Fruit fly (Drosophila melanogaster): ENCODE data around the gene CG9095.

Gene CG9095

dm6 chrX:15162941-15163340 is at the start of gene CG9095 (continued):
- no peak for TF ChIP-seq CG11093 (GFP tag; IDR thresholded peaks at IDR 0.05)
- no peak for TF ChIP-seq tio (GFP tag; optimal IDR thresholded peaks at IDR 0.05)
- TF ChIP-seq hkb (optimal IDR thresholded peaks at IDR 0.05) = no peak
- TF ChIP-seq hkb (GFP tag; IDR thresholded peaks at IDR 0.05) = no peak
- TF ChIP-seq tx (GFP tag; optimal IDR thresholded peaks at IDR 0.05) = no peak
- no peak for TF ChIP-seq da (GFP tag; optimal IDR thresholded peaks at IDR 0.05)
- TF ChIP-seq tin (GFP tag; optimal IDR thresholded peaks at IDR 0.05) = no peak
- TF ChIP-seq Usf (GFP tag; optimal IDR thresholded peaks at IDR 0.05) = no peak
- TF ChIP-seq CG31365 (tag; optimal IDR thresholded peaks at IDR 0.05) = no peak
- no peak for TF ChIP-seq Dp (GFP tag; optimal IDR thresholded peaks at IDR 0.05)

- TF ChIP-seq Hmr (GFP tag; optimal IDR thresholded peaks at IDR 0.05) = no peak
- TF ChIP-seq ewg (GFP tag; optimal IDR thresholded peaks at IDR 0.05) = no peak
- no peak for TF ChIP-seq CG18619 (GFP tag; optimal IDR thresholded peaks at IDR 0.05)
- no peak for TF ChIP-seq aop (GFP tag; IDR thresholded peaks at IDR 0.05)
- TF ChIP-seq CG11398 (GFP tag; optimal IDR thresholded peaks at IDR 0.05) = no peak
- TF ChIP-seq row (GFP tag; IDR thresholded peaks at IDR 0.05) = no peak
- TF ChIP-seq Oaz (GFP tag; IDR thresholded peaks at IDR 0.05) = no peak
- no peak for TF ChIP-seq nerfin-1 (tag; optimal IDR thresholded peaks at IDR 0.05)
- TF ChIP-seq CG16815 (GFP tag; optimal IDR thresholded peaks at IDR 0.05) = no peak
These were observed 47.1 kb upstream of the CG9095 start, which contains the start of gene CG5662 for dm6 chrX:15210086-15210485. Gene CG5662 (plus strand): TSS chrX:15210386.

- TF ChIP-seq Abd-B (GFP tag; optimal IDR thresholded peaks at IDR 0.05) = no peak
- TF ChIP-seq Bgb (GFP tag; IDR thresholded peaks at IDR 0.05; ENCODE audit: partially characterized antibody) = no peak
- TF ChIP-seq GATAe (GFP tag; conservative IDR thresholded peaks at IDR 0.05) = no peak
- no peak for TF ChIP-seq CG4328 (GFP tag; optimal IDR thresholded peaks at IDR 0.05)
- no peak for TF ChIP-seq Trl (optimal IDR thresholded peaks at IDR 0.05)
- TF ChIP-seq Trl (GFP tag; optimal IDR thresholded peaks at IDR 0.05) = no peak
- no peak for TF ChIP-seq schlank (tag; optimal IDR thresholded peaks at IDR 0.05)
- TF ChIP-seq E2f2 (GFP tag; IDR thresholded peaks at IDR 0.05) = no peak
- no peak for TF ChIP-seq Lpt (GFP tag; optimal IDR thresholded peaks at IDR 0.05)
- no peak for TF ChIP-seq Hey (tag; optimal IDR thresholded peaks at IDR 0.05)
- no peak for TF ChIP-seq gcm2 (GFP tag; optimal IDR thresholded peaks at IDR 0.05)
These were observed 43.5 kb upstream of the CG9095 start, which contains the start of gene CG32588 for dm6 chrX:15206536-15206935. Gene CG32588 (minus strand): TSS chrX:15206636.

dm6 chrX:15203634-15204033 is 40.6 kb upstream of the CG9095 start:
- TF ChIP-seq Ets65A (GFP tag) = peak; percentile 33
- TF ChIP-seq D19B (GFP tag; optimal IDR thresholded peaks at IDR 0.05) = no peak
- TF ChIP-seq CTCF (GFP tag; optimal IDR thresholded peaks at IDR 0.05) = peak; percentile 75

dm6 chrX:15199845-15200432 is 36.9 kb upstream of the CG9095 start:
- TF ChIP-seq zfh2 (GFP tag; optimal IDR thresholded peaks at IDR 0.05) = no peak
- TF ChIP-seq CG17359 (tag; optimal IDR thresholded peaks at IDR 0.05) = no peak
- TF ChIP-seq CG8290 (GFP tag; optimal IDR thresholded peaks at IDR 0.05) = no peak
- TF ChIP-seq CG8290 (tag; optimal IDR thresholded peaks at IDR 0.05) = no peak
- peak; percentile 54 for TF ChIP-seq CG13894 (tag; optimal IDR thresholded peaks at IDR 0.05)
- TF ChIP-seq abd-A (tag; optimal IDR thresholded peaks at IDR 0.05) = peak; percentile 93
- no peak for TF ChIP-seq HLH54F (GFP tag; optimal IDR thresholded peaks at IDR 0.05)
- TF ChIP-seq dmrt99B (tag; optimal IDR thresholded peaks at IDR 0.05) = no peak
